Worm (Caenorhabditis elegans) whole organism, midembryonic: Measurements from ENCODE around the gene R144.13.

ENCODE experiments used
- T22C8.4 ChIP-seq: fragments of 200-800 bp; sonication (Bioruptor generic); IDR thresholded peaks from 2 replicates; pipeline ENCODE4 v1.3.6; 2022; ENCODE audit warnings: missing genetic modification characterization, missing compliant biosample characterization
- cog-1 ChIP-seq: sonication (generic microtip); optimal IDR thresholded peaks from 2 replicates; lab custom pipeline; 2016; ENCODE audit warnings: missing genetic modification characterization, missing compliant biosample characterization
- flt-1 ChIP-seq: fragments of 200-800 bp; sonication (Bioruptor generic); IDR thresholded peaks from 2 replicates; pipeline ENCODE4 v1.3.6; 2022; ENCODE audit warnings: missing genetic modification characterization, missing compliant biosample characterization
- klf-2 ChIP-seq: fragments of 200-800 bp; sonication (Bioruptor generic); conservative IDR thresholded peaks from 2 replicates; pipeline ENCODE4 v1.3.6; 2022; ENCODE audit warnings: missing genetic modification reagents, missing genetic modification characterization, missing compliant biosample characterization
- ref-1 ChIP-seq: fragments of 200-800 bp; sonication (Bioruptor generic); conservative IDR thresholded peaks from 2 replicates; pipeline ENCODE4 v1.3.6; 2022; ENCODE audit warnings: missing genetic modification reagents, missing genetic modification characterization, missing compliant biosample characterization
- tab-1 ChIP-seq: fragments of 200-800 bp; sonication (Bioruptor generic); IDR thresholded peaks from 2 replicates; pipeline ENCODE4 v1.3.6; 2022; ENCODE audit warnings: missing genetic modification characterization, missing compliant biosample characterization
- ztf-23 ChIP-seq: fragments of 200-800 bp; sonication (Bioruptor generic); IDR thresholded peaks from 2 replicates; pipeline ENCODE4 v1.3.6; 2022; ENCODE audit warnings: missing genetic modification reagents, missing genetic modification characterization, missing compliant biosample characterization

DNA sequence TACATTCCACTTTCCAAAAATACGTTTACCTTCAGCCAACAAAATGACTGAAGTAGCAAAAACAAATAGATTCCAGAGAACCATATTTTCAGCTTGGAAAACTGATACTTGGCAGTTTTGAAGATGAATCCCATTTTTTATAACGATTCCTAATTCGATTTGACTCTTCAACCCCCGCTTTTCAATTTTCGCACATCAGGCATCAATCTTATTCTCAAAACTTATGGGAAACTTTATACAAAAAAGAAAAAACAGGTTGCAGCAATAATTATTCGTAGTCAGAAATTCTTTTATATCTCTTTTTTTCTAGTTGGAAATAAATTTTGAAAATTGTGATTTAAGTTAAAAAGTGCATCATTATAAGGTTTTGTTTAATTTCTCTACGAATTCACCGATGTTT, 38.7 kb downstream of the R144.13 start, which contains the start of gene C45G9.10:
- TF ChIP-seq klf-2 (GFP tag; lab: Robert Waterston, UW) (no peak), cog-1 (tag; lab: Kevin White, UChicago) (no peak), tab-1 (GFP tag; lab: Robert Waterston, UW) (no peak), ref-1 (no peak), T22C8.4 (no peak), flt-1 (GFP tag; lab: Robert Waterston, UW) (no peak), ztf-23 (GFP tag; lab: Robert Waterston, UW) (no peak)
